Fruit fly (Drosophila melanogaster) whole organism, embryonic: ENCODE results near the gene AstA.

Experiments used
- B-H1 ChIP-seq: fragments of 200-800 bp; sonication (Bioruptor generic); IDR thresholded peaks from 3 replicates; pipeline ENCODE4 v1.3.6; 2022; ENCODE audit warnings: missing biosample characterization, missing genetic modification characterization
- Bgb ChIP-seq: fragments of 200-800 bp; sonication (Bioruptor generic); IDR thresholded peaks from 2 replicates; pipeline ENCODE4 v1.3.6; 2022; ENCODE audit warnings: missing biosample characterization, missing genetic modification characterization; ENCODE audit not compliant: partially characterized antibody
- CG12769 ChIP-seq: fragments of 200-800 bp; sonication (Bioruptor generic); optimal IDR thresholded peaks from 2 replicates; lab custom pipeline; 2019; ENCODE audit warnings: missing biosample characterization, mild to moderate bottlenecking, missing genetic modification characterization, moderate library complexity
- CG15479 ChIP-seq: fragments of 200-800 bp; sonication (Bioruptor generic); optimal IDR thresholded peaks from 3 replicates; lab custom pipeline; 2019; ENCODE audit warnings: missing biosample characterization, mild to moderate bottlenecking, missing genetic modification characterization, moderate library complexity
- CG15696 ChIP-seq: fragments of 200-800 bp; sonication (Bioruptor generic); optimal IDR thresholded peaks from 2 replicates; lab custom pipeline; 2019; ENCODE audit warnings: missing biosample characterization, mild to moderate bottlenecking, missing genetic modification characterization, moderate library complexity
- CG16813 ChIP-seq: fragments of 200-800 bp; sonication (Bioruptor generic); IDR thresholded peaks from 3 replicates; pipeline ENCODE4 v1.3.6; 2022; ENCODE audit warnings: missing biosample characterization, missing genetic modification characterization; ENCODE audit not compliant: partially characterized antibody
- CG17829 ChIP-seq: fragments of 200-800 bp; optimal IDR thresholded peaks from 2 replicates; lab custom pipeline; 2019; ENCODE audit warnings: missing biosample characterization, mild to moderate bottlenecking, missing genetic modification characterization, moderate library complexity
- CG2199 ChIP-seq: fragments of 200-800 bp; sonication (Bioruptor generic); IDR thresholded peaks from 3 replicates; pipeline ENCODE4 v1.3.6; 2022; ENCODE audit warnings: missing biosample characterization, missing genetic modification characterization
- CG34422 ChIP-seq: fragments of 200-800 bp; sonication (Bioruptor generic); IDR thresholded peaks from 3 replicates; pipeline ENCODE4 v1.3.6; 2022; ENCODE audit warnings: missing biosample characterization, missing genetic modification characterization
- CG4360 ChIP-seq: fragments of 200-800 bp; sonication (Bioruptor generic); IDR thresholded peaks from 2 replicates; pipeline ENCODE4 v1.3.6; 2022; ENCODE audit warnings: missing biosample characterization, missing genetic modification characterization
- CG6689 ChIP-seq: fragments of 200-800 bp; sonication (Bioruptor generic); IDR thresholded peaks from 2 replicates; pipeline ENCODE4 v1.3.6; 2022; ENCODE audit warnings: missing biosample characterization, missing genetic modification characterization
- CG6791 ChIP-seq: fragments of 200-800 bp; sonication (Bioruptor generic); IDR thresholded peaks from 3 replicates; pipeline ENCODE4 v1.3.6; 2022; ENCODE audit warnings: missing biosample characterization, missing genetic modification characterization; ENCODE audit not compliant: partially characterized antibody
- CG7372 ChIP-seq: fragments of 200-800 bp; sonication (Bioruptor generic); IDR thresholded peaks from 2 replicates; pipeline ENCODE4 v1.3.6; 2022; ENCODE audit warnings: missing biosample characterization, missing genetic modification characterization
- CG8290 ChIP-seq, 3 experiments: fragments of 200-800 bp; sonication (Bioruptor generic); optimal IDR thresholded peaks; 2 replicates each; lab custom pipeline; 2016 to 2019; ENCODE audit warnings: missing biosample characterization in 3 of 3, missing genetic modification characterization in 3 of 3, mild to moderate bottlenecking in 2 of 3, moderate library complexity in 1 of 3
- CG9876 ChIP-seq: fragments of 200-800 bp; sonication (Bioruptor generic); optimal IDR thresholded peaks from 2 replicates; lab custom pipeline; 2016; ENCODE audit warnings: missing biosample characterization, missing genetic modification characterization
- CHES-1-like ChIP-seq: fragments of 200-800 bp; sonication (Bioruptor generic); optimal IDR thresholded peaks from 2 replicates; lab custom pipeline; 2016; ENCODE audit warnings: missing biosample characterization, missing genetic modification characterization
- CoRest ChIP-seq: fragments of 200-800 bp; sonication (Bioruptor generic); optimal IDR thresholded peaks from 3 replicates; lab custom pipeline; 2018; ENCODE audit warnings: missing biosample characterization, mild to moderate bottlenecking, missing genetic modification characterization, moderate library complexity
- Hand ChIP-seq: fragments of 200-800 bp; sonication (Bioruptor generic); optimal IDR thresholded peaks from 2 replicates; lab custom pipeline; 2017; ENCODE audit warnings: mild to moderate bottlenecking, missing biosample characterization, missing genetic modification reagents, missing genetic modification characterization
- Med ChIP-seq: fragments of 200-800 bp; sonication (Bioruptor generic); peaks from one replicate; lab custom pipeline; 2016; ENCODE audit warnings: missing biosample characterization, missing genetic modification characterization, mild to moderate bottlenecking, inconsistent platforms, moderate library complexity
- Ravus ChIP-seq: fragments of 200-800 bp; sonication (Bioruptor generic); IDR thresholded peaks from 2 replicates; pipeline ENCODE4 v1.3.6; 2022; ENCODE audit warnings: missing biosample characterization, missing genetic modification characterization
- Ssrp ChIP-seq: fragments of 200-800 bp; sonication (Bioruptor generic); optimal IDR thresholded peaks from 2 replicates; lab custom pipeline; 2018; ENCODE audit warnings: missing biosample characterization, mild to moderate bottlenecking, missing genetic modification characterization, moderate library complexity
- cad ChIP-seq: fragments of >200 bp; optimal IDR thresholded peaks from 2 replicates; lab custom pipeline; 2017; ENCODE audit warnings: missing biosample characterization, missing genetic modification characterization
- cg ChIP-seq: fragments of 200-800 bp; sonication (Bioruptor generic); optimal IDR thresholded peaks from 3 replicates; lab custom pipeline; 2019; ENCODE audit warnings: missing biosample characterization, mild to moderate bottlenecking, missing genetic modification characterization, moderate library complexity
- chm ChIP-seq: fragments of 200-800 bp; sonication (Bioruptor generic); IDR thresholded peaks from 2 replicates; pipeline ENCODE4 v1.3.6; 2022; ENCODE audit warnings: missing biosample characterization, missing genetic modification characterization
- ci ChIP-seq: fragments of 200-800 bp; sonication (Bioruptor generic); IDR thresholded peaks from 3 replicates; pipeline ENCODE4 v1.3.6; 2022; ENCODE audit warnings: missing biosample characterization, missing genetic modification characterization
- ewg ChIP-seq: fragments of 200-800 bp; sonication (Bioruptor generic); optimal IDR thresholded peaks from 3 replicates; lab custom pipeline; 2017; ENCODE audit warnings: mild to moderate bottlenecking, missing biosample characterization, missing genetic modification reagents, missing genetic modification characterization
- grau ChIP-seq: fragments of 200-800 bp; optimal IDR thresholded peaks from 3 replicates; lab custom pipeline; 2019; ENCODE audit warnings: missing biosample characterization, mild to moderate bottlenecking, missing genetic modification characterization, moderate library complexity
- kah ChIP-seq: fragments of 200-800 bp; sonication (Bioruptor generic); optimal IDR thresholded peaks from 2 replicates; lab custom pipeline; 2018; ENCODE audit warnings: missing biosample characterization, mild to moderate bottlenecking, missing genetic modification characterization
- kni ChIP-seq: fragments of 200-800 bp; sonication (Bioruptor generic); optimal IDR thresholded peaks from 3 replicates; lab custom pipeline; 2017; ENCODE audit warnings: mild to moderate bottlenecking, missing biosample characterization, missing genetic modification reagents, missing genetic modification characterization
- mirr ChIP-seq: fragments of 200-800 bp; sonication (Bioruptor generic); optimal IDR thresholded peaks from 3 replicates; lab custom pipeline; 2018; ENCODE audit warnings: missing biosample characterization, mild to moderate bottlenecking, missing genetic modification characterization
- pros ChIP-seq: fragments of 200-800 bp; sonication (Bioruptor generic); optimal IDR thresholded peaks from 3 replicates; lab custom pipeline; 2019; ENCODE audit warnings: missing biosample characterization, mild to moderate bottlenecking, missing genetic modification characterization, moderate library complexity
- scrt ChIP-seq: fragments of 200-800 bp; sonication (Bioruptor generic); optimal IDR thresholded peaks from 2 replicates; lab custom pipeline; 2018; ENCODE audit warnings: missing biosample characterization, mild to moderate bottlenecking, missing genetic modification characterization, moderate library complexity
- sens-2 ChIP-seq: fragments of 200-800 bp; sonication (Bioruptor generic); IDR thresholded peaks from 2 replicates; pipeline ENCODE4 v1.3.6; 2022; ENCODE audit warnings: missing biosample characterization, missing genetic modification characterization
- twi ChIP-seq: fragments of 200-800 bp; optimal IDR thresholded peaks from 2 replicates; lab custom pipeline; 2019; ENCODE audit warnings: missing biosample characterization, mild to moderate bottlenecking, missing genetic modification characterization, moderate library complexity
- unc-4 ChIP-seq: fragments of 200-800 bp; sonication (Bioruptor generic); IDR thresholded peaks from 2 replicates; pipeline ENCODE4 v1.3.6; 2022; ENCODE audit warnings: missing biosample characterization, missing genetic modification characterization; ENCODE audit not compliant: partially characterized antibody

Gene AstA

DNA sequence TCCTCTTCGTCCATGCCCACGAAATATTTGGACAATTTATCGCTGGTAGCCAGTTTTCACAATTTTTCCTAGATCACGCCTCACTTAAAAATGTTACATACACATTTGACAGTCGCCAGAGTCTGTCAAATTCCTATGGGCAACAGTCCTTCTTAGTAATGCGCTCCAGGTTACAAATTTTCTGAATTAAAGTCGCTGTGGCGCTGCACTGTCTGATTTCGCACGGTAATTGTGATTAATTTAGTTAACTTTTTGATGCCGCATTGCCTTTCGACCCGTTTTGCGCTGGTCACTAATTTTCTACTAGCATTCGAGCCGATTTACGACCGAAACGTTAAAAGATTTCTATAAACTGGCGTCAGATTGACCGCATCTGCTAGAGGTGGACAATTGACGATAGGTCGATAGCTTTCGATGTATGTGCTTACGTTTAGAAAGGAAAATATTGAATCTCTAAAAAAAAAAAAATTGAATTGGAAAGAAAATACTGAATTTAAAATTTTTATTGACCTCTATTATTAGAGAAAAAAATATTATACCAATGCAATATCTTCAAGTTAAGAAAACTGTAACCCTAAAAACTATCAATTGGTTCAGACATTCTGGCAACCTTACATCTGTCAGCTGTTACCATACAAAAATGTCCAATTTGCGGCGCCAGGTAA lies 48.9 kb upstream of the AstA start, which contains the start of the genes lili and CG34150 (continued):
- TF ChIP-seq CG17829 (tag; lab: Kevin White, UChicago) (peak; percentile 81), CoRest (tag; lab: Kevin White, UChicago) (peak; percentile 85)

DNA sequence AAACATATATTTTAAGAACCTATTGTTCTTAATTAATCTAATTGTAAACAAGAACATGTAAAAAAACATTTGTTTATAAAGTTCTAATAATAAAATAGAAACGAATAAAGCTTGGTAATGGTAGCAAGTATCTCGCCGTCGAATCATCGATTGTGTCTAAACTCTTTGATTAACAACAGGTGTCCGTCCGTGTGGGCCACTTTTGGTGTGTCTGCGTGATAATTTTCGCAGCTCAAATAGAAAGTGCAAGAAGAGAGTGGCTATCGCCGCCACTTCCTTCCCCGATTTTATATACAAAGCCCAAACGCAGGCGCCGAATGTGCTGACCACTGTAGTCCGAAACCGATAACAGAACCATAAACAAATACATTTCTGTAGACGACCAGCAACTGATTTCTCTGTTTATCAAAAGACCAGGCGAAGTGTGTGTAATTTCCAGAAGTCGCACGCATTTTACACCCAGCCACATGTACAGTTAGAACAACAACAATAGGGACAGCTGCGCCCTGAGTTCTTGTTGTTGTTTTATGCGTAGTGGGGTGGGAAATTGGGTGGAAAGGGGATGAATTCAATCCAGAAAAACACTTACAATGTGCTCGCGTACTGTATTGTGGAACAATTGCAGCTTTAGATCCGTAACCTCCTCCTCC lies 48.2 kb upstream of the AstA start:
- 0 out of 2 replicates have a peak, but pooled peaks have one; percentile 20 for TF ChIP-seq chm (GFP tag; lab: Robert Waterston, UW)
- TF ChIP-seq CG16813 (GFP tag; lab: Robert Waterston, UW): no peak
- TF ChIP-seq kni (GFP tag; lab: Kevin White, UChicago): peak; percentile 24
- no peak for TF ChIP-seq CG6689 (GFP tag; lab: Robert Waterston, UW)
- TF ChIP-seq twi: peak; percentile 28
- peak; percentile 81 for TF ChIP-seq scrt
- no peak for TF ChIP-seq CG9876 (GFP tag; lab: Kevin White, UChicago)
- no peak for TF ChIP-seq B-H1 (GFP tag; lab: Robert Waterston, UW)
- TF ChIP-seq kah (GFP tag; lab: Kevin White, UChicago): peak; percentile 87
- peak; percentile 25 for TF ChIP-seq mirr
- peak; percentile 68 for TF ChIP-seq ewg
- TF ChIP-seq CG6791 (GFP tag; lab: Robert Waterston, UW): 0 out of 3 replicates have a peak, but pooled peaks have one; percentile 15
- TF ChIP-seq pros (GFP tag; lab: Kevin White, UChicago): peak; percentile 34
- TF ChIP-seq ci: peak; percentile 11; the same call in 1 of the 3 replicates
- peak; percentile 15 for TF ChIP-seq cad (GFP tag; lab: Kevin White, UChicago)
- no peak for TF ChIP-seq CG8290 (GFP tag; optimal IDR thresholded peaks at IDR 0.05; lab: Kevin White, UChicago)
- TF ChIP-seq CG8290 (tag; optimal IDR thresholded peaks at IDR 0.05; lab: Kevin White, UChicago): peak in 1 of 2 experiments; percentile 20
- peak; percentile 71 for TF ChIP-seq Med (GFP tag; lab: Kevin White, UChicago)
- no peak for TF ChIP-seq CG7372 (GFP tag; lab: Robert Waterston, UW)
- 0 out of 2 replicates have a peak, but pooled peaks have one; percentile 29 for TF ChIP-seq sens-2 (GFP tag; lab: Robert Waterston, UW)
- peak; percentile 15; the same call in 1 of the 3 replicates for TF ChIP-seq CG34422 (GFP tag; lab: Robert Waterston, UW)
- no peak for TF ChIP-seq Ravus (GFP tag; lab: Robert Waterston, UW)
- TF ChIP-seq CG15696 (tag; lab: Kevin White, UChicago): no peak
- peak; percentile 99 for TF ChIP-seq CG4360
- TF ChIP-seq grau (tag; lab: Kevin White, UChicago): peak; percentile 0
- TF ChIP-seq unc-4 (GFP tag; lab: Robert Waterston, UW): no peak
- peak; percentile 4 for TF ChIP-seq cg (GFP tag; lab: Kevin White, UChicago)
- TF ChIP-seq CG15479 (GFP tag; lab: Kevin White, UChicago): peak; percentile 58
- TF ChIP-seq CG2199 (GFP tag; lab: Robert Waterston, UW): peak; percentile 79; the same call in 2 of the 3 replicates
- TF ChIP-seq Hand: peak; percentile 8
- no peak for TF ChIP-seq CHES-1-like (GFP tag; lab: Kevin White, UChicago)
- peak; percentile 32; the same call in 1 of the 2 replicates for TF ChIP-seq Bgb (GFP tag; lab: Robert Waterston, UW)
- TF ChIP-seq Ssrp (tag; lab: Kevin White, UChicago): no peak
- TF ChIP-seq CG12769: peak; percentile 4
- TF ChIP-seq, all 482 proteins: peak for 23
